Worm (Caenorhabditis elegans): ENCODE results near the gene F16H6.7.

- TF ChIP-seq him-1 (tag; optimal IDR thresholded peaks at IDR 0.05): no peak
- no peak for TF ChIP-seq dao-5 (tag; optimal IDR thresholded peaks at IDR 0.05)
These were observed 35.4 kb upstream of the F16H6.7 start for ce11 chrV:18244408-18244807.

Measured in whole organism, L4/young adult.